Worm (Caenorhabditis elegans) whole organism, L1 larva: ENCODE measurements around the gene nep-4.
"Not testable (repeated sequence)": the region's sequence is repeated elsewhere in the genome, so short reads cannot be mapped to it uniquely, and the experiment has no call there.

Source experiments
- C04F5.9 ChIP-seq: sonication (generic microtip); optimal IDR thresholded peaks from 2 replicates; lab custom pipeline; 2016; ENCODE audit warnings: missing genetic modification characterization, missing compliant biosample characterization
- Y116A8C.19 ChIP-seq: sonication (generic microtip); optimal IDR thresholded peaks from 2 replicates; lab custom pipeline; 2016; ENCODE audit warnings: missing compliant biosample characterization, missing genetic modification characterization, borderline replicate concordance
- alr-1 ChIP-seq: fragments of 200-800 bp; sonication (Bioruptor generic); optimal IDR thresholded peaks from 2 replicates; lab custom pipeline; 2018; ENCODE audit warnings: borderline replicate concordance, mild to moderate bottlenecking, missing genetic modification characterization, missing compliant biosample characterization
- ama-1 ChIP-seq: fragments of 150-350 bp; optimal IDR thresholded peaks from 2 replicates; lab custom pipeline; 2014
- ceh-63 ChIP-seq: fragments of 200-800 bp; sonication (Bioruptor generic); optimal IDR thresholded peaks from 2 replicates; lab custom pipeline; 2018; ENCODE audit warnings: mild to moderate bottlenecking, missing genetic modification characterization, missing compliant biosample characterization
- ceh-8 ChIP-seq: fragments of 200-800 bp; sonication (Bioruptor generic); optimal IDR thresholded peaks from 2 replicates; lab custom pipeline; 2018; ENCODE audit warnings: mild to moderate bottlenecking, missing genetic modification characterization, moderate library complexity, missing compliant biosample characterization
- ceh-82 ChIP-seq, 3 experiments: fragments of 150-350 bp in 1 of 3; sonication (generic microtip) in 2 of 3; optimal IDR thresholded peaks; 2 replicates each; lab custom pipeline; 2014 to 2017; ENCODE audit warnings: missing biosample characterization in 3 of 3, missing genetic modification characterization in 3 of 3
- ceh-88 ChIP-seq: fragments of 200-800 bp; sonication (Bioruptor generic); IDR thresholded peaks from 2 replicates; pipeline ENCODE4 v1.3.6; 2022; ENCODE audit warnings: missing genetic modification characterization, missing compliant biosample characterization
- ceh-90 ChIP-seq: sonication (generic microtip); optimal IDR thresholded peaks from 2 replicates; lab custom pipeline; 2016; ENCODE audit warnings: missing genetic modification characterization, missing compliant biosample characterization
- dsc-1 ChIP-seq: sonication (generic microtip); optimal IDR thresholded peaks from 2 replicates; lab custom pipeline; 2016; ENCODE audit warnings: mild to moderate bottlenecking, missing genetic modification characterization, missing compliant biosample characterization
- elt-2 ChIP-seq: sonication (generic microtip); optimal IDR thresholded peaks from 2 replicates; lab custom pipeline; 2016; ENCODE audit warnings: missing genetic modification characterization, mild to moderate bottlenecking, inconsistent platforms, missing compliant biosample characterization, missing genetic modification reagents
- fkh-10 ChIP-seq: sonication (generic microtip); optimal IDR thresholded peaks from 2 replicates; lab custom pipeline; 2017; ENCODE audit warnings: missing biosample characterization, missing genetic modification reagents, missing genetic modification characterization
- grh-1 ChIP-seq: fragments of 200-800 bp; sonication (Bioruptor generic); IDR thresholded peaks from 2 replicates; pipeline ENCODE4 v1.3.6; 2022; ENCODE audit warnings: missing genetic modification reagents, missing genetic modification characterization, missing compliant biosample characterization
- hpl-2 ChIP-seq: fragments of 150-350 bp; optimal IDR thresholded peaks from 2 replicates; lab custom pipeline; 2014; ENCODE audit warnings: missing biosample characterization, missing genetic modification reagents, missing genetic modification characterization
- isw-1 ChIP-seq: fragments of 200-800 bp; sonication (Bioruptor generic); IDR thresholded peaks from 2 replicates; pipeline ENCODE4 v1.3.6; 2022; ENCODE audit warnings: missing genetic modification characterization, missing compliant biosample characterization
- lin-14 ChIP-seq: fragments of 200-800 bp; sonication (Bioruptor generic); optimal IDR thresholded peaks from 2 replicates; lab custom pipeline; 2018; ENCODE audit warnings: mild to moderate bottlenecking, missing genetic modification characterization, moderate library complexity, missing compliant biosample characterization
- lin-35 ChIP-seq, 2 experiments: fragments of 150-350 bp; optimal IDR thresholded peaks; 2 replicates each; lab custom pipeline; 2014; ENCODE audit warnings: missing biosample characterization in 2 of 2, missing genetic modification characterization in 2 of 2, missing genetic modification reagents in 2 of 2
- lin-39 ChIP-seq: fragments of 150-350 bp; optimal IDR thresholded peaks from 2 replicates; lab custom pipeline; 2014; ENCODE audit warnings: missing biosample characterization, missing genetic modification reagents, missing genetic modification characterization
- lsy-2 ChIP-seq, 2 experiments: fragments of 150-350 bp; optimal IDR thresholded peaks; 2 replicates each; lab custom pipeline; 2014; ENCODE audit warnings: missing biosample characterization in 2 of 2, missing genetic modification characterization in 2 of 2
- mdl-1 ChIP-seq, 2 experiments: fragments of 150-350 bp; optimal IDR thresholded peaks; 2 replicates each; lab custom pipeline; 2014 to 2017; ENCODE audit warnings: missing biosample characterization in 2 of 2, missing genetic modification characterization in 2 of 2, inconsistent platforms in 1 of 2
- nhr-11 ChIP-seq: fragments of 150-350 bp; optimal IDR thresholded peaks from 2 replicates; lab custom pipeline; 2014; ENCODE audit warnings: missing biosample characterization, missing genetic modification characterization
- nhr-19 ChIP-seq: fragments of 200-800 bp; sonication (Bioruptor generic); conservative IDR thresholded peaks from 2 replicates; pipeline ENCODE4 v1.3.6; 2022; ENCODE audit warnings: missing genetic modification characterization, missing compliant biosample characterization
- nhr-20 ChIP-seq: sonication (generic microtip); optimal IDR thresholded peaks from 2 replicates; lab custom pipeline; 2016; ENCODE audit warnings: mild to moderate bottlenecking, missing genetic modification characterization, missing compliant biosample characterization
- nhr-237 ChIP-seq: fragments of 150-350 bp; optimal IDR thresholded peaks from 2 replicates; lab custom pipeline; 2014; ENCODE audit warnings: missing biosample characterization, missing genetic modification characterization
- nhr-28 ChIP-seq: fragments of 150-350 bp; optimal IDR thresholded peaks from 2 replicates; lab custom pipeline; 2014; ENCODE audit warnings: missing biosample characterization, missing genetic modification characterization
- nhr-77 ChIP-seq: fragments of 150-350 bp; optimal IDR thresholded peaks from 2 replicates; lab custom pipeline; 2014; ENCODE audit warnings: missing biosample characterization, missing genetic modification characterization
- nhr-90 ChIP-seq: sonication (generic microtip); optimal IDR thresholded peaks from 2 replicates; lab custom pipeline; 2016; ENCODE audit warnings: mild to moderate bottlenecking, missing genetic modification characterization, missing compliant biosample characterization; ENCODE audit not compliant: poor library complexity
- snu-23 ChIP-seq: sonication (generic microtip); optimal IDR thresholded peaks from 2 replicates; lab custom pipeline; 2016; ENCODE audit warnings: missing genetic modification characterization, missing compliant biosample characterization
- sptf-1 ChIP-seq: fragments of 150-350 bp; optimal IDR thresholded peaks from 2 replicates; lab custom pipeline; 2014; ENCODE audit warnings: missing biosample characterization, missing genetic modification characterization
- swsn-7 ChIP-seq: sonication (generic microtip); optimal IDR thresholded peaks from 2 replicates; lab custom pipeline; 2016; ENCODE audit warnings: missing genetic modification characterization, missing compliant biosample characterization
- tbx-2 ChIP-seq: sonication (generic microtip); optimal IDR thresholded peaks from 2 replicates; lab custom pipeline; 2016; ENCODE audit warnings: missing genetic modification characterization, missing compliant biosample characterization
- unc-130 ChIP-seq: fragments of 150-350 bp; optimal IDR thresholded peaks from 2 replicates; lab custom pipeline; 2017; ENCODE audit warnings: missing biosample characterization, missing genetic modification characterization, inconsistent platforms
- vab-15 ChIP-seq: sonication (generic microtip); optimal IDR thresholded peaks from 2 replicates; lab custom pipeline; 2017; ENCODE audit warnings: missing genotype, mild to moderate bottlenecking, missing genetic modification characterization, missing compliant biosample characterization
- xbp-1 ChIP-seq: sonication (generic microtip); optimal IDR thresholded peaks from 2 replicates; lab custom pipeline; 2016; ENCODE audit warnings: missing genetic modification characterization, missing compliant biosample characterization
- zip-4 ChIP-seq: fragments of 200-800 bp; sonication (Bioruptor generic); optimal IDR thresholded peaks from 2 replicates; lab custom pipeline; 2018; ENCODE audit warnings: mild to moderate bottlenecking, missing genetic modification characterization, moderate library complexity, missing compliant biosample characterization

The nep-4 gene

DNA sequence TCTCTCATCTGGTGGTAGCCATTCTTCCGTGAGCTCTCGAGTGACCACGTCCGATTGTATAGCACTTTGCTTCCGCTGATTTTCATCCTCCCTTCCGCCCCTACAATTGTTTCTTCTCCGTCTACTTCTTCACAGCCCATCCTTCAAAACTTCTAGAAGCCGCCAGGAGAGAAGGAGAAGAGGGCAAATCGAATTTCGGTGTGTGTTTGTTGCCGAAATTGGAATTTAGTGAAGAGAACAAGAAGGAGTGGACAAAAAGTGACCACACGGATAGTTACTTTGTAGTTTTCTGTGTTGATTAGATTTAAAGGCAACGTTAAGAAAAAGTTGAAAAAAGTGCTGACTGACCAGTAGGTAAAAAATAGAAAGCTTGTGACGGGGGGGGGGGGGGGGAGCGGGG, 29.9 kb upstream of the nep-4 start:
- no peak for TF ChIP-seq dsc-1 (tag; lab: Kevin White, UChicago)
- peak; percentile 55 for TF ChIP-seq lin-14 (GFP tag; lab: Kevin White, UChicago)
- peak; percentile 5 for TF ChIP-seq fkh-10

DNA sequence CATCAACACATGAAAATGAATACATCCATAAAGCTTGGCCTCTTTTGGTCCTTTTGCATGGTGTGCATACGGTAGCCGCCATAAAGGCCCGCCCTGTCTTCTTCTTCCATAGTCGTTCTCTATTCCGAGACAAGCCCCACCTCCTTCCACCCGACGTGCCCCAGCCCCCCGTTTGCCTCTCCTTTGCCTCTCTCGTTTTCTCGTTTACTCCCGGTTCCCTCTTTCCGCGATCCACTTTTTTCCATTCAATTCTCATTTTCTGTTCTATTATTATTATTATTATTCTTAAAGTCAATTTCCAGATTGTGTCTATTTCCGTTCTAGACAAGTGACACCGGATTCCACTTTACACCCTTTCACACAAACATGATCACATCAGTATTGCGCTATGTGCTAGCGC, 26.1 kb upstream of the nep-4 start, which contains the start of gene unc-6:
unc-6 (plus strand) TSS at position 301 of the 400 bp plus-strand sequence.
- TF ChIP-seq swsn-7 (tag; lab: Kevin White, UChicago) (no peak), nhr-11 (tag; lab: Kevin White, UChicago) (no peak), alr-1 (tag; lab: Kevin White, UChicago) (no peak), tbx-2 (no peak), snu-23 (GFP tag; lab: Kevin White, UChicago) (no peak), lin-39 (no peak), ceh-63 (no peak), ama-1 (lab: Kevin White, UChicago) (no peak)
- TF ChIP-seq, all 84 proteins: peak for 0

DNA sequence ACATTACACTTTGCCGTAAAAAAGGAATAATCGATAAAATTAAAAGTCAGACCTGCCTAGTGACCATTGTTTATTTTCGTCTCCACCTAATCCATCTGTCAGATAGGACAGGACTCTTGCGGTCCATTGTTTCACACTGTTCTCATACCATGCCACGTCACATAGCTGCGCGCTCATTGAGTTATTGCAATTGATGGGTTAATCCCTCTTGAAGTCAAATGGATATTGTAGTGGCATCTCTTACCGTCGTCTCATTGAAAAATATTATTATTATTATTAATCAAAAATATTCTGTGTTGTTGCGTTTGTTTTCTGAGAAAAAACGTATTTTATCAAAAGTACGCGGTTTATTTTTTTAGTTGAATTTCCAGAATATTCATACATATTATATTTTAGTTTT, 25.0 kb upstream of the nep-4 start:
- no peak for TF ChIP-seq Y116A8C.19 (tag; lab: Kevin White, UChicago)
- no peak for TF ChIP-seq zip-4
- TF ChIP-seq C04F5.9 (tag; lab: Kevin White, UChicago) = no peak
- TF ChIP-seq nhr-90 = no peak
- no peak for TF ChIP-seq ceh-63
- TF ChIP-seq nhr-237 (tag; lab: Kevin White, UChicago) = no peak
- TF ChIP-seq lsy-2 (tag; optimal IDR thresholded peaks at IDR 0.05; lab: Kevin White, UChicago) = no peak
- TF ChIP-seq unc-130 (tag; lab: Kevin White, UChicago) = no peak
- no peak for TF ChIP-seq nhr-20 (tag; lab: Kevin White, UChicago)
- TF ChIP-seq xbp-1 (tag; lab: Kevin White, UChicago) = no peak
- no peak for TF ChIP-seq ceh-90 (tag; lab: Kevin White, UChicago)
- TF ChIP-seq nhr-19 (GFP tag; lab: Robert Waterston, UW) = no peak
- TF ChIP-seq, all 84 proteins: peak for 0

DNA sequence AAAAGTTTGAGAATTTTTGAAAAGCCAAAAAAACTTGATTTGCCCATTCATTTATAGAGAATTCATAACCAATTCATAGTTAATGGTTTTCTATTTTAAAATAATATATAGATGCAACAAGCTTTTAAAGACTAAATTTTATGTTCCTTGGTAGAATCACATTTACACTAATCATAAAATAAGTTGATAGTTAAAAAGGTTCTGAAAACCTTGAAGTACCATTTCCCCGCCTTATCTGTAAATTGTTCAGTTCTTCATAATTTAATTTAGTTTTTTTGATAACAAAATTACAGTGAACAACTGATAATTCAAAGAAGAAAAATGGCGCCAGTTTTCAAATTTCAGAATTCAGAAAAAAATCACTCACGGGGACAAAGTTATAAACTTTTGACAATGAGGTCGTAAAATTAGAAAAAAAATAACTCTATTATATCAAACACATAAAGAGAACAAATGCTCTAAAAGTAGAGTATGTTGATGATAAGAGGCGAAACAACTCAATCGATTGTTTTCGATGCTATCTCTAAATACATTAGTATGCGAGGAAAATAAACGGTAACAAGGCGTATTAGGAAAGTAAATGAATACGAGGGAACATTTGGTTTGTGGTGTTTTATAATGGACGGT, 22.1 kb upstream of the nep-4 start, which contains the start of gene F41C6.7:
F41C6.7 (minus strand) TSS at position 51 of the 627 bp plus-strand sequence.
- TF ChIP-seq grh-1 (GFP tag; lab: Robert Waterston, UW) (no peak), elt-2 (peak; percentile 71), lin-39 (no peak), isw-1 (GFP tag; lab: Robert Waterston, UW) (no peak), ceh-8 (GFP tag; lab: Kevin White, UChicago) (no peak), mdl-1 (tag; optimal IDR thresholded peaks at IDR 0.05; lab: Kevin White, UChicago) (no peak), lin-35 (GFP tag; optimal IDR thresholded peaks at IDR 0.05; lab: Kevin White, UChicago) (peak in 1 of 2 experiments; percentile 3)
- TF ChIP-seq, all 84 proteins: peak for 2

DNA sequence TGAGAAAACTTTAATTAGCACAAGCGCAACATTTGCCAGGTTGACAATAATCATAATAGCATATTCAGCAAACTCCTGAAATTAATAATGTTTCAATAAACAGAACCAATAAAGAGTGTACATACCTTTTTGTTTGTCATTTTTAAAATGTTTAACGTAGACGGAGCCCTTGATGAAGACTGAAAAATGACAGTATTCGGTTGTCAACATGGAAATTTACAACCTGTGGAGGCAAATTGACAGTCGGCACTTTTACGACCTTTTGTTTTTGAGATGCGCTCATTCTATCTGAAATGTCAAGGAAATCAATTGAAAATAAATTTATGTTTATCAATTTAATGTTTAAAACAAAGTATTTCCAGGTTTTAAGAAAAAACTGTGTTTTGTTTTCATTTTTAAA, 21.2 kb upstream of the nep-4 start:
- TF ChIP-seq sptf-1 (tag; lab: Kevin White, UChicago) = no peak
- no peak for TF ChIP-seq hpl-2 (GFP tag; lab: Kevin White, UChicago)
- no peak for TF ChIP-seq nhr-77
- TF ChIP-seq vab-15 (tag; lab: Kevin White, UChicago) = no peak

DNA sequence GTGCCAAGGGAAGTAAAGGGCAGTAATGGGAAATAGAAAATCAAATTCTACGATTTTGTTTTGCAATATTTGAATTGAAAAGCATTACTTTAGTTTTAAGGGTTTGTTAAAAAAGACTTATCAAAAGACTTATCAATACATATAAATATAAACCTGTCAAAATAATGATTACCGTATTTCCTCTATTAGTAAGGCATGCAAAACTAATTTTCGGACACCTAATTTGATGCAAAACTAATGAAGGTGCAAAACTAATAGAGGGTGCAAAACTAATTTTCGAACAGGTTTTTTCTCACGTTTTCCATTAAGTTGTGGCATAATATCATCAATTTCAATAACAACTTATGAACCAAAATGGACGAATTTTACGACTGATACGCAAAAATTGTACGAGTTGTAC, 18.6 kb upstream of the nep-4 start, which contains the start of gene F41C6.6:
F41C6.6 (minus strand) TSS at position 101 of the 400 bp plus-strand sequence.
- TF ChIP-seq nhr-28; ceh-82 (tag; optimal IDR thresholded peaks at IDR 0.05; lab: Kevin White, UChicago); ceh-88 (GFP tag; lab: Robert Waterston, UW): not testable (repeated sequence)
- TF ChIP-seq, all 84 proteins: peak for 0; not testable (repeated sequence) for 84
